Fruit fly (Drosophila melanogaster): ENCODE measurements around the gene CG33771.
"Not testable (repeated sequence)": the region's sequence is repeated elsewhere in the genome, so short reads cannot be mapped to it uniquely, and the experiment has no call there.

The CG33771 gene

dm6 chr3L:22695653-22696052 lies 46.5 kb downstream of the CG33771 start, which contains the start of gene CG14452:
CG14452 (plus strand) TSS chr3L:22695953.
- TF ChIP-seq dl (GFP tag; optimal IDR thresholded peaks at IDR 0.05; ENCODE audit: insufficient read depth in 1 of 2, partially characterized antibody in 2 of 2): no peak
- TF ChIP-seq HLH106 (tag; optimal IDR thresholded peaks at IDR 0.05): no peak
- no peak for TF ChIP-seq CG32264 (GFP tag; optimal IDR thresholded peaks at IDR 0.05)
- TF ChIP-seq CrebA (GFP tag; optimal IDR thresholded peaks at IDR 0.05; ENCODE audit: borderline replicate concordance): no peak
- TF ChIP-seq Abd-B (GFP tag; optimal IDR thresholded peaks at IDR 0.05): no peak
- no peak for TF ChIP-seq dsf (GFP tag; optimal IDR thresholded peaks at IDR 0.05; ENCODE audit: borderline replicate concordance)
- no peak for TF ChIP-seq pan (optimal IDR thresholded peaks at IDR 0.05)

- TF ChIP-seq dmrt93B (GFP tag; optimal IDR thresholded peaks at IDR 0.05); psq (GFP tag; optimal IDR thresholded peaks at IDR 0.05); dl (GFP tag; optimal IDR thresholded peaks at IDR 0.05; ENCODE audit: insufficient read depth in 1 of 2, partially characterized antibody in 2 of 2): not testable (repeated sequence)
Measured at dm6 chr3L:22696930-22697329, 47.7 kb downstream of the CG33771 start, which contains the start of gene CG32453. CG32453 (plus strand) TSS chr3L:22697230.

dm6 chr3L:22699133-22699532 lies 49.9 kb downstream of the CG33771 start, which contains the start of gene CG45116:
CG45116 (plus strand) TSS chr3L:22699433.
- no peak for TF ChIP-seq psq (GFP tag; optimal IDR thresholded peaks at IDR 0.05)
- TF ChIP-seq CG9705 (GFP tag; optimal IDR thresholded peaks at IDR 0.05): no peak
